Worm (Caenorhabditis elegans): Measurements from ENCODE around the gene R02E4.3.

Gene R02E4.3

DNA sequence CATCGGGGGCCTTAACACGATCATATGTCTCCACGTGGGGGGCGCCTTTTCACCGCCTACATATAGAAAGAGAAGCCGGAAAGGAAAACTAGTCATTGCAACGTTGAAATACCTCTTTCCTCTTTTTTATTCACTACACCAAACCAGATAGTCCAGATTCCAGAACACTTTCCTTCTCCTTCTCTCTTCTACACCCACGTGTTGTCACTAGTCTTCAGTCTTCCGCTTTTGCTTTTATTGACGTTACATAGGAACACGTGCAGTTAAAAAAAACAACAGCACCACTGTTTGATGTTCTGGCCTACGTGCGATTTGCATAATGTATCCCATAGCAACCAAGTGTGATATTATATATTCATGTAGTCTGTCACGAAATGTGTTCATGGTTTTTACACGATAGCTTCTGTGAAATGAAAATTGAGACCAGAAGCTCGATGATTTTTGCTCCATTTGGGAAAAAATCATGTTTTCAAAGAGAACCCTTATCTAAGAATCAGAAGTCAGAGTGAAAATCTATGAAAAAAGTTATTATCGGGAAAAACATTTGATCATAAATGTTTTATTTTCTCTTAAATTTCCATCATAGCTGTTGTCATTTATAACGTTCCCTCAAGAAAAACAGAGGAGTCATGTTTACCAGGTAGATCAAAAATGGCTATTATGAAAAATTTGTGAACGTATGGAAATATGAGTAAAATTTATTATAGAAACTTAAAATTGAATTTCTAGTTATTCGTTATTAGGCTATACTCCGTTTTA is 41.5 kb upstream of the R02E4.3 start:
- no peak for TF ChIP-seq ztf-29 (GFP tag; IDR thresholded peaks at IDR 0.05)
- no peak for TF ChIP-seq ref-1 (GFP tag; conservative IDR thresholded peaks at IDR 0.05)
- no peak for TF ChIP-seq tab-1 (GFP tag; IDR thresholded peaks at IDR 0.05)
- TF ChIP-seq flt-1 (GFP tag; IDR thresholded peaks at IDR 0.05): no peak
- no peak for TF ChIP-seq klf-2 (GFP tag; conservative IDR thresholded peaks at IDR 0.05)
- no peak for TF ChIP-seq med-1 (GFP tag; optimal IDR thresholded peaks at IDR 0.05; ENCODE audit: insufficient read depth)
- no peak for TF ChIP-seq T22C8.4 (GFP tag; IDR thresholded peaks at IDR 0.05)
- no peak for TF ChIP-seq ztf-23 (GFP tag; IDR thresholded peaks at IDR 0.05)
- TF ChIP-seq cog-1 (tag; optimal IDR thresholded peaks at IDR 0.05): no peak

DNA sequence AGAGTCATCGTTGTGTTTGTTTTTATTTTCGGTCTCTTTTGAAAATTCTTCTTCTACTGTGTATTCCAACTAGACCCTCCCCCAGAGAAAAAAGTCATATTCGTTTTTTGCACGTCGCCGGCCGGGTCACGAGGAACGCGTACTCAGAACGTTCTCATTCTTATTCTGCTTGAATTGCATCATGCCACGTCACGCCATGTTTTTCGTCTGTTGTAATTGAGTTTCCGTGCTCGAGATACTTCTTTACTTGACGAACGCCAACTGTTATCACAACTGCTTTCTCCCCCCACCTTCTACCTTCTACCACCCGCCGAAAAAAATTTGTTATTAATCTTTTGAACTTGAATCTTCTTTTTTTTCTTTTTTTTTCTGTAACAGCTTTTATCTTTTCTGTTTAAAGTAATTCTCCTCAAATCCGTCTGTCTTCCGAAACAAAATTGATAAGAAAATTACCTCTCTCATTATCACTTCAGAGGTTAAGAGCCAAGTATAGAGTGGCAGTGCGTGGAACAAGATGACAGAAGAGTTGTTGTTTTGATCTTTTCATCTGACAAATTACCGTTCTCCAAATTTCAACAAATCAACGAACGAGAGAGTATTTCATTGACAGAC is 40.8 kb upstream of the R02E4.3 start:
- no peak for TF ChIP-seq T22C8.4 (GFP tag; IDR thresholded peaks at IDR 0.05)
- TF ChIP-seq ref-1 (GFP tag; conservative IDR thresholded peaks at IDR 0.05): no peak
- TF ChIP-seq ztf-29 (GFP tag; IDR thresholded peaks at IDR 0.05): no peak

DNA sequence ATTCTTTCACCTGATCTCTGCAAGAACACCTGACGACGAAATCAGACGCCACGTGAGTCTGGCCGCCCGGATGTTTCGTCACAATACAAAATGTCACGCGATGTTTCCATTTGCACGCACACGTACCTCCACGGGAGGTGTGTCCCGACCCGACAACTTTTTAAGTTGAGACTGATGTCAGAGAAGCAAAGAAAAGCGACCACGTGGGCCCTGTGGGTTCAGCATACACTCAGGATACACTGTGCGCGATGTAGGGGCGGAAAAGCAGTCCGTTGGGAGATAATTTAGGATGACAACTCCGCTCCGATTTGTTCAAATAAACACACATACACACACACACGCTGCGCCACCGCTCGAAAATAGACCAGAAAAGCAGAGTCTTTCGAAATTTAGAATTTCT is 40.3 kb upstream of the R02E4.3 start:
- no peak for TF ChIP-seq klf-2 (GFP tag; conservative IDR thresholded peaks at IDR 0.05)
- TF ChIP-seq tab-1 (GFP tag; IDR thresholded peaks at IDR 0.05): no peak
- no peak for TF ChIP-seq med-1 (GFP tag; optimal IDR thresholded peaks at IDR 0.05; ENCODE audit: insufficient read depth)

DNA sequence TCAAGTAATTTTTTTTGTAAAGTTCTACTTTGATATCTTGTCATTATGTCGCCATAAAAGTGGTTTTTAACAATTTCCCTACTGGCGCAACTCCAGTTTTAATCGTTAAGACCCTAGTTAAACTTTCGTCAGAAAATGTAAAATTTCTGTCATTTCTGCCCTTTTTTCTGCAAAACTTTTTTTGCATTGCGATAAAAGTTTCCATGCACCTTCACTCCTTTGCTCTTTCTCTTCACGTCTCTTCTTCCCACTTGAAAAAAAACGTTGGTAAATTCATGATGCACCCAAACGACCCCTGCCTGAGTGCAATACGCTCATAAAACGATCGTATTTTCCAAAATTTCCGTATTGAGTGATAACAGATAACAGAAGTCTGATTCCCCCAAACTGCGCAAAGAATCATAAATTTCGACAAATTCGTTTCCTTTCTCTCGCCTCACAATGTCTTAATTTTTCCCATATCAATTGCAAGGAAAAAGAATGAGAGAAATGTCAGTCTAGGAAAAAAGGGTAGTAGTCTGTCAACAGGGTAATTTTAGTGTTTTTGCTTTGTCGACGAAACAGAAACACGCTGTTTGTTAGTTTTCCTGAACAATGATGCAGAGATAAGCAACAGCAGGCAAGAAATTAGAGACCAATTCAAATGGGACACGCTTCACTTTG is 39.0 kb upstream of the R02E4.3 start:
- TF ChIP-seq T22C8.4 (GFP tag; IDR thresholded peaks at IDR 0.05) (no peak), tab-1 (GFP tag; IDR thresholded peaks at IDR 0.05) (no peak), ztf-29 (GFP tag; IDR thresholded peaks at IDR 0.05) (no peak), ztf-23 (GFP tag; IDR thresholded peaks at IDR 0.05) (no peak), med-1 (GFP tag; optimal IDR thresholded peaks at IDR 0.05; ENCODE audit: insufficient read depth) (no peak), klf-2 (GFP tag; conservative IDR thresholded peaks at IDR 0.05) (no peak), ref-1 (GFP tag; conservative IDR thresholded peaks at IDR 0.05) (no peak), flt-1 (GFP tag; IDR thresholded peaks at IDR 0.05) (no peak), cog-1 (tag; optimal IDR thresholded peaks at IDR 0.05) (no peak)

DNA sequence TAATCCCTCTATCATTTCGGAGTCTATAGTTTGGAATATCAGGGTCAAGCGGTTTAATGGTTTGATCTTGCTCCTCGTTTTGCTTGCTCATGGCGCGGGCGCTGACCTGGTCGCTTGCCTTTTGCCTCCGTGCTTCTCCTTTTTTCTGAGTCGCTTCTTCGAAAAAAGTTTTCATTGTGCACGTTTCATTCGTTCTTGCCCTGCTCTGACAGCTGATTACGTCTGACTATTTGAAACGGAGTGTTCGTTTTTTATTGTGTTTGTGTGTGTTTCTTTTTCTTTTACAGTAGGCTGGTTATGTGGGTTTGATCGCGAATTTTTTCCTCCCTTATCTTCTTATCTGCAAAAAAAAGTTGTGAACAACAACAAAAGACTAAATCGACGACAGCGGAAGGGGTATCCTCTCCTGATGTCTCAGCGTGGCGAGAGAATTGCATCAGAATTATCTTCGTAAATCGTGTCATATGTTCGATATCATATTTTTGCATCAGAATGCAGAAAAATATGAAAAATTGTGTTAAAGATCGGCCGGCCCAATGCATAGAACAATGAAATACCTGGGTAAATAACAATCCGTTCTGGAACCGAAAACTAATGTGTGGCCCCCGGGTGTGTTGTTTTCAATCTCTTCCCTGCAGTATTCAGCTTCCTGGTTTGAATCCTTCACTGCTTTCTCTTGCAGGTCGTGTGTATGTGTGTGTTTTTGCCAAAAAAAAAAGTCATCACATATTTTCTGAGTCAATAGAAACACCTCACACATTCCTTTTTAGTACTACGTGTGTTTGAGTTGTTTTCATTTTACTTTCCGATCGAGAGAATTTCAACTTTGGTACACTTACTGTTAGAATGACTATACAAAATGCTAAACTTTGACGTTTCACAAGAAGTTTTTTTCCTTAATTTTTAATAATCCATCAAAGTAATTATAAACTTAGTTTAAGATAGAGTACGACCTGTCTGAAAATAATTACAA is 38.0 kb upstream of the R02E4.3 start, which contains the start of gene ZK470.4:
ZK470.4 (minus strand) TSS at position 175 of the 973 bp plus-strand sequence.
- TF ChIP-seq flt-1 (GFP tag; IDR thresholded peaks at IDR 0.05) (no peak), cog-1 (tag; optimal IDR thresholded peaks at IDR 0.05) (no peak), klf-2 (GFP tag; conservative IDR thresholded peaks at IDR 0.05) (no peak), tab-1 (GFP tag; IDR thresholded peaks at IDR 0.05) (no peak), med-1 (GFP tag; optimal IDR thresholded peaks at IDR 0.05; ENCODE audit: insufficient read depth) (no peak)

DNA sequence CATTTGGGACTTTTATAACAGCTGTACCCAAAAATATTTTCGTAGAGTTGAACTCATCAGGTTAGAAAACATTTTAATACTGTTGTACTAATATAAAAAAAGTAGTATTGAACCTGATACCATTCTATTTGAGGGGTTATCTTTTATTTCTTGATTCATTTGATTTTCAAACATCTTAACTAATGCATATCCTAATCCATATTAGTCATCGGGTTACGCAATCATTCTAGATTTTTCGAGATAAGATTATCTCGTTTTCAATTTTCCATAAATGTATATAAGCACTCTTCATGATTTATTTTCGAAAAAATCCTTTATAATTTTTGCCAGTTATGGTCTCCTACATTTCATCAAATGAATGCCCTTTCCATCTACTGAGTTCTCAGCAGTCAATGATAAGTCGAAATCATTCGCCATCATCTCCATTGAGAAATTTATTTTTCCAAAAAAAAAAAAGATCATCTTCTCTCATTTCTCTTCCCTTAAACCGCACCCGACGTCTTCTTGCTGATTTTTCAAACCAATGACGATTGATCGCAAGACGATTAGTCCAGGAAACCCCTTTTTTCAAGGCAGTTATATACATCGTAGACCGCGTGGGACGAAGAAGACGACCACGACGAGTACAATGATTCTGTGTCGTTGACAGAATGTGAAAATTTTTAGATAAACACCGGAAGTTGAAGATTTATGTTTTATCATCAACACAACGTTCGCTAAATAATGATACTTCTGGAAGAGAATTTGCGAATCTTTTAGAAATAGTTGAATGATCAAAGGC is 36.7 kb upstream of the R02E4.3 start:
- no peak for TF ChIP-seq klf-2 (GFP tag; conservative IDR thresholded peaks at IDR 0.05)
- TF ChIP-seq T22C8.4 (GFP tag; IDR thresholded peaks at IDR 0.05): no peak
- no peak for TF ChIP-seq ztf-29 (GFP tag; IDR thresholded peaks at IDR 0.05)
- TF ChIP-seq med-1 (GFP tag; optimal IDR thresholded peaks at IDR 0.05; ENCODE audit: insufficient read depth): no peak
- no peak for TF ChIP-seq tab-1 (GFP tag; IDR thresholded peaks at IDR 0.05)
- no peak for TF ChIP-seq flt-1 (GFP tag; IDR thresholded peaks at IDR 0.05)
- no peak for TF ChIP-seq cog-1 (tag; optimal IDR thresholded peaks at IDR 0.05)
- no peak for TF ChIP-seq ref-1 (GFP tag; conservative IDR thresholded peaks at IDR 0.05)
- TF ChIP-seq ztf-23 (GFP tag; IDR thresholded peaks at IDR 0.05): no peak

DNA sequence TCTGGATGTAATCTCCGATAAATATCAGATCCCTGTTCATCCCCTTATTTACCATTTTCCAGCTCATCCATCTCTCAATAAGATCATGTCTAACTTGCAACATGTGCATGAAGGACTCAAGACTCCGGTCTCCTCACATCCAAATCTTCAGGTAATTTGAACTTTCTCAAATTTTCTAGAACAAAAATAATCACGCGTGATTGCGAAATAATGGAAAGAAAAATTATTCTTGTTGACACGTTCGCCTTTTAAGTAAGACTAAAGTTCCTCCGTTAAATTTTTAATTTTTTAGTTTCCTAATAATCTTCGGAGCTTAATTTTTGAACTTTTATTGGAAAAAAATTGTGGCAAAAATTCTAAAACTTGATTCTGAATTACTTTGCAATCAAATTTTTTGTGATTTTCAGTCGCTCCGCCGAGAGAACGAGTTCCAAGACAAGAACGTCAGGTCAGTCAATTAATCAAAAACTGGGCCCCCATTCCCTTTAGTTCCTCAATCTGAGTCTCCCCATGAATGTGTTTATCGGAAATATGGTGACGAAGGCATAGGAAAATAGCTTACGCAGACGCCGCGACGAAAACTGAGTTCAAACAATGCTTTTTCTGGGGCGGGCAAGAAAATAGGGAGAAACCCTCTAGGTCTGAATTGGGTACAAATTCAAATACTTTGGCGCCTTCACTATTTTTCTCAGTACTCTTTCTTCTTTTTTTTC is 35.7 kb upstream of the R02E4.3 start:
- TF ChIP-seq klf-2 (GFP tag; conservative IDR thresholded peaks at IDR 0.05) (no peak), ztf-23 (GFP tag; IDR thresholded peaks at IDR 0.05) (no peak), flt-1 (GFP tag; IDR thresholded peaks at IDR 0.05) (no peak), tab-1 (GFP tag; IDR thresholded peaks at IDR 0.05) (no peak), ztf-29 (GFP tag; IDR thresholded peaks at IDR 0.05) (no peak), T22C8.4 (GFP tag; IDR thresholded peaks at IDR 0.05) (no peak), cog-1 (tag; optimal IDR thresholded peaks at IDR 0.05) (no peak), med-1 (GFP tag; optimal IDR thresholded peaks at IDR 0.05; ENCODE audit: insufficient read depth) (no peak), ref-1 (GFP tag; conservative IDR thresholded peaks at IDR 0.05) (no peak)
